Fruit fly (Drosophila melanogaster) Kc167 (cell line): Measurements from ENCODE around the gene Trmt112.

ENCODE experiments used
- Myc ChIP-seq: fragments of >200 bp; optimal IDR thresholded peaks from 2 replicates; lab custom pipeline; 2017; ENCODE audit warnings: missing external identifiers
- Sin3A ChIP-seq: fragments of >200 bp; optimal IDR thresholded peaks from 2 replicates; lab custom pipeline; 2018; ENCODE audit warnings: missing external identifiers
- h ChIP-seq: fragments of >200 bp; optimal IDR thresholded peaks from 3 replicates; lab custom pipeline; 2018; ENCODE audit warnings: missing external identifiers
- insv ChIP-seq: fragments of >200 bp; optimal IDR thresholded peaks from 3 replicates; lab custom pipeline; 2018; ENCODE audit warnings: missing external identifiers
- psq ChIP-seq: fragments of >200 bp; optimal IDR thresholded peaks from 2 replicates; lab custom pipeline; 2017; ENCODE audit warnings: missing external identifiers
- ttk ChIP-seq: sonication (Bioruptor generic); optimal IDR thresholded peaks from 2 replicates; lab custom pipeline; 2017; ENCODE audit warnings: missing external identifiers

The Trmt112 gene

dm6 chr3L:21252525-21252924, 35.9 kb upstream of the Trmt112 start:
- TF ChIP-seq insv (lab: Kevin White, UChicago) (no peak), psq (lab: Kevin White, UChicago) (no peak), Sin3A (lab: Kevin White, UChicago) (no peak), ttk (lab: Kevin White, UChicago) (no peak), h (lab: Kevin White, UChicago) (no peak), Myc (lab: Kevin White, UChicago) (no peak)

DNA sequence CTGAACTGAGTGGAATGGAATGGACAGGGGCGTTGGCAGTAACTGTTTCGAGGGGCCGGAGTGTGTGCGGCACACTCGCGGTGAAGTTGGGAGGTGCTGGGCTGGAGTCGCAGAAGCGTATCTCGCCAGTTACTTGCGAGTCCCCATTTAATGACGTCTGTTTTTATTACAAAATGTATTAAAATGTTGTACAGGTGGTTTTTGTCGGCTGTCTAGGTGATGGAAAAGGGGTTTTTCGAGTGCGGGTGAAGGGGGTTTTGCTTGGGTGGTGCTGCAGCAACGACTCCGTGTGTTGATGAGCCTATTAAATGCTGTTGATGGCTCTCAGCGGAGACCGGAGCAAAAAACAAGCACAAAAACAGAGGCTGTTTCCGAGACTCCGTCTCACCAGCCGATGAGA, 34.7 kb upstream of the Trmt112 start:
- TF ChIP-seq psq (lab: Kevin White, UChicago) (no peak), h (lab: Kevin White, UChicago) (no peak), Myc (lab: Kevin White, UChicago) (no peak), insv (lab: Kevin White, UChicago) (no peak), ttk (lab: Kevin White, UChicago) (no peak)

DNA sequence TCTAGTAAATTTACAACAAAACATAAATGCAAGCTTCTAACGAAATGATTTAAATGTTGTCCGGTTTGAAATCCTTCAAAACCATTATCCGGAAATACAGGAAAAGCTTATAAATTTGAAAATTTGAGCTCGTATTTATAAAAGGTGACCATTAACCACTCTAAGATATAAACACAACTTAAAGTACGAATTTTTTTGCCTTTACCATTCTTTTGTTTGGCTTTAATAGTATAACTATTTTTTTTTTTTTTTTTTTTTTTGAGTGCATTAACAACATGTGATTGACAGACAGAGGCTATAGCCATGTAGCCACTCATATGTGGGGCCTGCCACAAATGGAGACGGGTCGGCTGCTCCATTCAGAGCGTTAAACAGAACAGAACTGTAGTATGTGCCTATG, 26.8 kb upstream of the Trmt112 start:
- no peak for TF ChIP-seq Myc (lab: Kevin White, UChicago)
- no peak for TF ChIP-seq ttk (lab: Kevin White, UChicago)
- TF ChIP-seq Sin3A (lab: Kevin White, UChicago) = no peak
- no peak for TF ChIP-seq insv (lab: Kevin White, UChicago)
- TF ChIP-seq psq (lab: Kevin White, UChicago) = no peak
- no peak for TF ChIP-seq h (lab: Kevin White, UChicago)

DNA sequence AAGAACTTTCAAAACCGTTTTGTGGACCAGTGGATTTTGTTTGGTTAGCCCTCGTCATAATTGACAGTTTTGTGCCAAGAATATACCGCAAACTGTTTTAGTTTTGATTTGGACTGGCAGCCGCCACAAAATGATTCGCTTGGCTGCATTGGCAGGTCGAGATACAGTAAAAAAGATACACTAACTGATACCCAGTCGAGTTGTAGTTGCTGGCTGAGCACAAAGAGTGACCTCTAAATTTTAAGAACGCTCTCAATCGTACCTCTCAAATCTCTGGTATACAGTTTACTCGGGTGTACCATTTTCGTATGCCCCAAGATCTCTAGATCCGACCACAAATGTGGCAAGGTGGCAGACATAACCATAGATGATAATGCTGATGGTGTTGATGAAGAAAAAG, 26.3 kb upstream of the Trmt112 start:
- TF ChIP-seq h (lab: Kevin White, UChicago) (no peak), Sin3A (lab: Kevin White, UChicago) (no peak), psq (lab: Kevin White, UChicago) (no peak), insv (lab: Kevin White, UChicago) (no peak), Myc (lab: Kevin White, UChicago) (no peak), ttk (lab: Kevin White, UChicago) (no peak)

DNA sequence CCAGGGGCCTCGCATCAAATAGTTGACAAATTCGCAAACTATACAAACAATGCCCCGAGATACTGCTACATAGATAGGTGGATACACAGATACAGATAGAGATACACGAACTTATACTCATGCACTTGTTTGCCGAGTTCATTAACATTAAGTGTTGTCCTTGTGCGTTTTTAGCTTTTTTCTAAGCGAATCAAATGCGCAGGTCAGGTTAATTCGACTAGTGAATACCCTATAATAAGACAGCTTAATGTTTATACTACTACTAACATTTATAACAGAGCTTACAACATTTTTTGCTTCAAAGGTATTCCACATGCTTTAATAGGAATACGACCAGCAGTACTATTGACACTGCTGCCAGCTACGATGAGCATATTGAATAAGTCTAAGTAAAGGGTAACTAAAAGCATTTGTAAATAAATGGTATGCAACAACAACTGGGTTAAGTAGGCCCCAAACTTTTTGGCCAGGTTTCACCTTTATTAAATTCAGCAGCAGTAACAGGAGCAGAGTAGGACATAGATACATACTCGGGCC, 24.9 kb upstream of the Trmt112 start:
- TF ChIP-seq psq (lab: Kevin White, UChicago) (no peak), ttk (lab: Kevin White, UChicago) (no peak), Myc (lab: Kevin White, UChicago) (no peak), insv (lab: Kevin White, UChicago) (no peak), h (lab: Kevin White, UChicago) (no peak), Sin3A (lab: Kevin White, UChicago) (no peak)

DNA sequence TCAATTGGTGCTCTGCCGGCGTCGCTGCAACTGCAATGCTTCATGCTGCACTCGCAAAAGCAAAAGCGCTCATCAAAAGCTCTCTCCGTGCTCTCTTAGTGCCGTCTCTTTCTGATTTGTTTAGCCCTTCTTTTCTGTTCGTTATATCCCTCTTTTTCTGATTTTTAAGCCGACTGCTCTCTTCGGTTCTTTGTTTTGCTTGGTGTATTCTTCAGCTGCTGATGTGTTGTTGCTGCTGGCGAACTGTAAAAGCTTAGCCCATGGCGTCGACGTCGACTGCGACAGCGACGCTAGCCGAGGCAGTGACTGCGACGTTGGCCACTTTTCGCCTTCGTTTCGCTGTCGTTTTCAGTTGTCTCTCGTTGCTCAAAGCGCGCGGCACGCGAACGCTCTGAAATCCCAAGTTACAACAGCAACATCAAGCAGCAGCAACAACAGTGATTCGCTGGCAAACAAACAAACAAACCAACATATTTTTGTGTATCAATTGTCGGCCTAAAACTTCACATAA, 23.4 kb upstream of the Trmt112 start:
- TF ChIP-seq ttk (lab: Kevin White, UChicago) = no peak
- no peak for TF ChIP-seq Sin3A (lab: Kevin White, UChicago)
- no peak for TF ChIP-seq insv (lab: Kevin White, UChicago)
- TF ChIP-seq Myc (lab: Kevin White, UChicago) = no peak
- no peak for TF ChIP-seq psq (lab: Kevin White, UChicago)
- no peak for TF ChIP-seq h (lab: Kevin White, UChicago)

DNA sequence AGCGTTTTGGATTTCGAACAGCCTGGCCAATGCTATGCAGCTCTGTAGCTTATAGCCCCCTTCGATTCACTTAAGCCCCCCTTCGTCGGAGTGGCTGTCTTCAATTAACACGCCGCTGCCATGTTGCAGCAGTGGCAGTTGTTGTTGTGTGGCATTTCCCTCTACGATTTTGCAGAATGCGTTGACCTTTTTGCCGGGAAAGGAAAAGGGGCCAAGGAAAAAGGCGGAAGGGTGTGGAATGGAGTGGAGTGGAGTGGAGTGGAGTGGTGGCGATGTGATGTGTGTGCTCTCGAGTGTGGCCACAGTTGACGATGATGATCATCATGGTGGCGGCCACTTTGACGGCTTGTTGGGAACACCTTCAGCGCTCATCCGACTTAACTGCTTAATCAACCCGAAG, 21.7 kb upstream of the Trmt112 start:
- TF ChIP-seq insv (lab: Kevin White, UChicago) (no peak), psq (lab: Kevin White, UChicago) (no peak), Myc (lab: Kevin White, UChicago) (no peak), Sin3A (lab: Kevin White, UChicago) (no peak), ttk (lab: Kevin White, UChicago) (no peak), h (lab: Kevin White, UChicago) (no peak)

- TF ChIP-seq h (lab: Kevin White, UChicago) (no peak), ttk (lab: Kevin White, UChicago) (no peak), psq (lab: Kevin White, UChicago) (no peak), insv (lab: Kevin White, UChicago) (no peak), Myc (lab: Kevin White, UChicago) (no peak), Sin3A (lab: Kevin White, UChicago) (no peak)
Observed at dm6 chr3L:21236959-21237551, 20.4 kb upstream of the Trmt112 start.

dm6 chr3L:21230762-21231161, 14.1 kb upstream of the Trmt112 start:
- no peak for TF ChIP-seq psq (lab: Kevin White, UChicago)
- no peak for TF ChIP-seq Myc (lab: Kevin White, UChicago)
- no peak for TF ChIP-seq Sin3A (lab: Kevin White, UChicago)
- no peak for TF ChIP-seq insv (lab: Kevin White, UChicago)
- no peak for TF ChIP-seq h (lab: Kevin White, UChicago)
- no peak for TF ChIP-seq ttk (lab: Kevin White, UChicago)

dm6 chr3L:21229764-21230163, 13.1 kb upstream of the Trmt112 start:
- no peak for TF ChIP-seq Myc (lab: Kevin White, UChicago)
- no peak for TF ChIP-seq psq (lab: Kevin White, UChicago)
- no peak for TF ChIP-seq Sin3A (lab: Kevin White, UChicago)
- no peak for TF ChIP-seq ttk (lab: Kevin White, UChicago)
- no peak for TF ChIP-seq h (lab: Kevin White, UChicago)
- no peak for TF ChIP-seq insv (lab: Kevin White, UChicago)

- TF ChIP-seq ttk (lab: Kevin White, UChicago) (no peak), h (lab: Kevin White, UChicago) (no peak), insv (lab: Kevin White, UChicago) (no peak), Sin3A (lab: Kevin White, UChicago) (no peak), psq (lab: Kevin White, UChicago) (no peak), Myc (lab: Kevin White, UChicago) (no peak)
Observed at dm6 chr3L:21226309-21226708, 9.7 kb upstream of the Trmt112 start, which contains the start of gene Eip78C. Gene Eip78C, plus strand, starts transcription at chr3L:21226609.
